Worm (Caenorhabditis elegans): ENCODE measurements around the gene T27E9.6.

- TF ChIP-seq dao-5 (tag; optimal IDR thresholded peaks at IDR 0.05) = no peak
- no peak for TF ChIP-seq him-1 (tag; optimal IDR thresholded peaks at IDR 0.05)
- no peak for TF ChIP-seq W03F9.2 (tag; optimal IDR thresholded peaks at IDR 0.05)
Measured at ce11 chrIII:13430162-13430561, 46.4 kb downstream of the T27E9.6 start, which contains the start of gene trf-1.
